Worm (Caenorhabditis elegans) whole organism, midembryonic: ENCODE data around the gene K02E11.4.

ENCODE experiments used
- T22C8.4 ChIP-seq: fragments of 200-800 bp; sonication (Bioruptor generic); IDR thresholded peaks from 2 replicates; pipeline ENCODE4 v1.3.6; 2022; ENCODE audit warnings: missing genetic modification characterization, missing compliant biosample characterization
- cog-1 ChIP-seq: sonication (generic microtip); optimal IDR thresholded peaks from 2 replicates; lab custom pipeline; 2016; ENCODE audit warnings: missing genetic modification characterization, missing compliant biosample characterization
- flt-1 ChIP-seq: fragments of 200-800 bp; sonication (Bioruptor generic); IDR thresholded peaks from 2 replicates; pipeline ENCODE4 v1.3.6; 2022; ENCODE audit warnings: missing genetic modification characterization, missing compliant biosample characterization
- klf-2 ChIP-seq: fragments of 200-800 bp; sonication (Bioruptor generic); conservative IDR thresholded peaks from 2 replicates; pipeline ENCODE4 v1.3.6; 2022; ENCODE audit warnings: missing genetic modification reagents, missing genetic modification characterization, missing compliant biosample characterization
- ref-1 ChIP-seq: fragments of 200-800 bp; sonication (Bioruptor generic); conservative IDR thresholded peaks from 2 replicates; pipeline ENCODE4 v1.3.6; 2022; ENCODE audit warnings: missing genetic modification reagents, missing genetic modification characterization, missing compliant biosample characterization
- tab-1 ChIP-seq: fragments of 200-800 bp; sonication (Bioruptor generic); IDR thresholded peaks from 2 replicates; pipeline ENCODE4 v1.3.6; 2022; ENCODE audit warnings: missing genetic modification characterization, missing compliant biosample characterization
- ztf-23 ChIP-seq: fragments of 200-800 bp; sonication (Bioruptor generic); IDR thresholded peaks from 2 replicates; pipeline ENCODE4 v1.3.6; 2022; ENCODE audit warnings: missing genetic modification reagents, missing genetic modification characterization, missing compliant biosample characterization
- ztf-29 ChIP-seq: fragments of 200-800 bp; sonication (Bioruptor generic); IDR thresholded peaks from 2 replicates; pipeline ENCODE4 v1.3.6; 2022; ENCODE audit warnings: missing genetic modification reagents, missing genetic modification characterization, missing compliant biosample characterization

- TF ChIP-seq T22C8.4 (GFP tag; lab: Robert Waterston, UW) = no peak
- TF ChIP-seq flt-1 (GFP tag; lab: Robert Waterston, UW) = no peak
- TF ChIP-seq ztf-23 = no peak
- TF ChIP-seq cog-1 (tag; lab: Kevin White, UChicago) = no peak
- TF ChIP-seq ref-1 (GFP tag; lab: Robert Waterston, UW) = no peak
- TF ChIP-seq ztf-29 (GFP tag; lab: Robert Waterston, UW) = no peak
- no peak for TF ChIP-seq tab-1
- no peak for TF ChIP-seq klf-2 (GFP tag; lab: Robert Waterston, UW)
Measured at ce11 chrV:14260831-14261230, 12.9 kb upstream of the K02E11.4 start, which contains the start of gene F40G12.2.
